Worm (Caenorhabditis elegans) whole organism, L1 larva: ENCODE measurements around the gene cct-2.

Experiments
- C16A3.4 ChIP-seq: fragments of 150-350 bp; optimal IDR thresholded peaks from 2 replicates; lab custom pipeline; 2014; ENCODE audit warnings: missing biosample characterization, missing genetic modification characterization
- F16B12.6 ChIP-seq: fragments of 150-350 bp; optimal IDR thresholded peaks from 2 replicates; lab custom pipeline; 2014; ENCODE audit warnings: missing biosample characterization, missing genetic modification characterization
- aha-1 ChIP-seq: fragments of 150-350 bp; optimal IDR thresholded peaks from 2 replicates; lab custom pipeline; 2014; ENCODE audit warnings: missing biosample characterization, missing genetic modification characterization
- alr-1 ChIP-seq: fragments of 200-800 bp; sonication (Bioruptor generic); optimal IDR thresholded peaks from 2 replicates; lab custom pipeline; 2018; ENCODE audit warnings: borderline replicate concordance, mild to moderate bottlenecking, missing genetic modification characterization, missing compliant biosample characterization
- aly-2 ChIP-seq: fragments of 150-350 bp; optimal IDR thresholded peaks from 2 replicates; lab custom pipeline; 2014; ENCODE audit warnings: missing biosample characterization, missing genetic modification characterization
- ama-1 ChIP-seq: fragments of 150-350 bp; optimal IDR thresholded peaks from 2 replicates; lab custom pipeline; 2014
- blmp-1 ChIP-seq: fragments of 150-350 bp; optimal IDR thresholded peaks from 2 replicates; lab custom pipeline; 2014; ENCODE audit warnings: missing biosample characterization, missing genetic modification characterization
- ceh-8 ChIP-seq: fragments of 200-800 bp; sonication (Bioruptor generic); optimal IDR thresholded peaks from 2 replicates; lab custom pipeline; 2018; ENCODE audit warnings: mild to moderate bottlenecking, missing genetic modification characterization, moderate library complexity, missing compliant biosample characterization
- ces-1 ChIP-seq: fragments of 150-350 bp; optimal IDR thresholded peaks from 2 replicates; lab custom pipeline; 2014; ENCODE audit warnings: missing biosample characterization, missing genetic modification reagents, missing genetic modification characterization
- dpl-1 ChIP-seq, 3 experiments: fragments of 150-350 bp in 2 of 3; sonication (generic microtip) in 1 of 3; optimal IDR thresholded peaks; 2 replicates each; lab custom pipeline; 2014 to 2017; ENCODE audit warnings: missing biosample characterization in 3 of 3, missing genetic modification characterization in 3 of 3, missing genetic modification reagents in 3 of 3
- dsc-1 ChIP-seq: sonication (generic microtip); optimal IDR thresholded peaks from 2 replicates; lab custom pipeline; 2016; ENCODE audit warnings: mild to moderate bottlenecking, missing genetic modification characterization, missing compliant biosample characterization
- egl-13 ChIP-seq: sonication (generic microtip); optimal IDR thresholded peaks from 2 replicates; lab custom pipeline; 2016; ENCODE audit warnings: missing genotype, missing genetic modification reagents, missing genetic modification characterization, missing compliant biosample characterization
- egl-27 ChIP-seq, 2 experiments: fragments of 150-350 bp in 1 of 2; sonication (generic microtip); optimal IDR thresholded peaks; 3 replicates each; lab custom pipeline; 2017 to 2018; ENCODE audit warnings: missing biosample characterization in 2 of 2, missing genetic modification characterization in 2 of 2, missing genetic modification reagents in 2 of 2
- elt-2 ChIP-seq: sonication (generic microtip); optimal IDR thresholded peaks from 2 replicates; lab custom pipeline; 2016; ENCODE audit warnings: missing genetic modification characterization, mild to moderate bottlenecking, inconsistent platforms, missing compliant biosample characterization, missing genetic modification reagents
- fkh-10 ChIP-seq: sonication (generic microtip); optimal IDR thresholded peaks from 2 replicates; lab custom pipeline; 2017; ENCODE audit warnings: missing biosample characterization, missing genetic modification reagents, missing genetic modification characterization
- fkh-8 ChIP-seq: sonication (generic microtip); optimal IDR thresholded peaks from 2 replicates; lab custom pipeline; 2016; ENCODE audit warnings: mild to moderate bottlenecking, missing genetic modification characterization, missing compliant biosample characterization
- grh-1 ChIP-seq: fragments of 200-800 bp; sonication (Bioruptor generic); IDR thresholded peaks from 2 replicates; pipeline ENCODE4 v1.3.6; 2022; ENCODE audit warnings: missing genetic modification reagents, missing genetic modification characterization, missing compliant biosample characterization
- irx-1 ChIP-seq: sonication (generic microtip); optimal IDR thresholded peaks from 2 replicates; lab custom pipeline; 2016; ENCODE audit warnings: missing genetic modification characterization, missing compliant biosample characterization
- isw-1 ChIP-seq: fragments of 200-800 bp; sonication (Bioruptor generic); IDR thresholded peaks from 2 replicates; pipeline ENCODE4 v1.3.6; 2022; ENCODE audit warnings: missing genetic modification characterization, missing compliant biosample characterization
- jun-1 ChIP-seq: fragments of 150-350 bp; optimal IDR thresholded peaks from 2 replicates; lab custom pipeline; 2014; ENCODE audit warnings: missing biosample characterization, missing genetic modification reagents, missing genetic modification characterization
- lin-13 ChIP-seq: fragments of 150-350 bp; optimal IDR thresholded peaks from 2 replicates; lab custom pipeline; 2014; ENCODE audit warnings: missing biosample characterization, missing genetic modification reagents, missing genetic modification characterization
- lin-14 ChIP-seq: fragments of 200-800 bp; sonication (Bioruptor generic); optimal IDR thresholded peaks from 2 replicates; lab custom pipeline; 2018; ENCODE audit warnings: mild to moderate bottlenecking, missing genetic modification characterization, moderate library complexity, missing compliant biosample characterization
- lin-15B ChIP-seq: fragments of 150-350 bp; sonication (generic microtip); optimal IDR thresholded peaks from 3 replicates; lab custom pipeline; 2014; ENCODE audit warnings: missing biosample characterization, missing genetic modification characterization
- lsy-2 ChIP-seq, 2 experiments: fragments of 150-350 bp; optimal IDR thresholded peaks; 2 replicates each; lab custom pipeline; 2014; ENCODE audit warnings: missing biosample characterization in 2 of 2, missing genetic modification characterization in 2 of 2
- mab-9 ChIP-seq: fragments of 200-800 bp; sonication (Bioruptor generic); IDR thresholded peaks from 2 replicates; pipeline ENCODE4 v1.3.6; 2022; ENCODE audit warnings: missing genetic modification reagents, missing genetic modification characterization, missing compliant biosample characterization
- mdl-1 ChIP-seq, 2 experiments: fragments of 150-350 bp; optimal IDR thresholded peaks; 2 replicates each; lab custom pipeline; 2014 to 2017; ENCODE audit warnings: missing biosample characterization in 2 of 2, missing genetic modification characterization in 2 of 2, inconsistent platforms in 1 of 2
- mef-2 ChIP-seq: fragments of 150-350 bp; optimal IDR thresholded peaks from 2 replicates; lab custom pipeline; 2014; ENCODE audit warnings: missing biosample characterization, missing genetic modification characterization
- nhr-11 ChIP-seq: fragments of 150-350 bp; optimal IDR thresholded peaks from 2 replicates; lab custom pipeline; 2014; ENCODE audit warnings: missing biosample characterization, missing genetic modification characterization
- nhr-12 ChIP-seq: sonication (generic microtip); optimal IDR thresholded peaks from 2 replicates; lab custom pipeline; 2017; ENCODE audit warnings: missing biosample characterization, missing genetic modification characterization
- nhr-19 ChIP-seq: fragments of 200-800 bp; sonication (Bioruptor generic); conservative IDR thresholded peaks from 2 replicates; pipeline ENCODE4 v1.3.6; 2022; ENCODE audit warnings: missing genetic modification characterization, missing compliant biosample characterization
- nhr-20 ChIP-seq: sonication (generic microtip); optimal IDR thresholded peaks from 2 replicates; lab custom pipeline; 2016; ENCODE audit warnings: mild to moderate bottlenecking, missing genetic modification characterization, missing compliant biosample characterization
- nhr-237 ChIP-seq: fragments of 150-350 bp; optimal IDR thresholded peaks from 2 replicates; lab custom pipeline; 2014; ENCODE audit warnings: missing biosample characterization, missing genetic modification characterization
- nhr-47 ChIP-seq: sonication (generic microtip); optimal IDR thresholded peaks from 2 replicates; lab custom pipeline; 2016; ENCODE audit warnings: mild to moderate bottlenecking, missing genetic modification characterization, moderate library complexity, missing compliant biosample characterization
- pag-3 ChIP-seq: sonication (generic microtip); optimal IDR thresholded peaks from 2 replicates; lab custom pipeline; 2017; ENCODE audit warnings: missing genetic modification characterization, mild to moderate bottlenecking, missing compliant biosample characterization, antibody characterized with exemption, borderline replicate concordance; ENCODE audit not compliant: insufficient read depth
- pax-3 ChIP-seq: fragments of 200-800 bp; sonication (Bioruptor generic); optimal IDR thresholded peaks from 2 replicates; lab custom pipeline; 2018; ENCODE audit warnings: mild to moderate bottlenecking, missing genetic modification characterization, moderate library complexity, missing compliant biosample characterization
- skn-1 ChIP-seq: fragments of 150-350 bp; optimal IDR thresholded peaks from 2 replicates; lab custom pipeline; 2014; ENCODE audit warnings: missing biosample characterization, missing genetic modification characterization
- sptf-1 ChIP-seq: fragments of 150-350 bp; optimal IDR thresholded peaks from 2 replicates; lab custom pipeline; 2014; ENCODE audit warnings: missing biosample characterization, missing genetic modification characterization
- swsn-7 ChIP-seq: sonication (generic microtip); optimal IDR thresholded peaks from 2 replicates; lab custom pipeline; 2016; ENCODE audit warnings: missing genetic modification characterization, missing compliant biosample characterization
- unc-30 ChIP-seq: sonication (generic microtip); optimal IDR thresholded peaks from 2 replicates; lab custom pipeline; 2017; ENCODE audit warnings: missing biosample characterization, missing genetic modification characterization
- unc-86 ChIP-seq: sonication (generic microtip); optimal IDR thresholded peaks from 2 replicates; lab custom pipeline; 2016; ENCODE audit warnings: missing genetic modification characterization, missing compliant biosample characterization
- vab-15 ChIP-seq: sonication (generic microtip); optimal IDR thresholded peaks from 2 replicates; lab custom pipeline; 2017; ENCODE audit warnings: missing genotype, mild to moderate bottlenecking, missing genetic modification characterization, missing compliant biosample characterization
- xbp-1 ChIP-seq: sonication (generic microtip); optimal IDR thresholded peaks from 2 replicates; lab custom pipeline; 2016; ENCODE audit warnings: missing genetic modification characterization, missing compliant biosample characterization
- zag-1 ChIP-seq: fragments of 150-350 bp; optimal IDR thresholded peaks from 2 replicates; lab custom pipeline; 2014; ENCODE audit warnings: missing biosample characterization, missing genetic modification characterization
- zip-4 ChIP-seq: fragments of 200-800 bp; sonication (Bioruptor generic); optimal IDR thresholded peaks from 2 replicates; lab custom pipeline; 2018; ENCODE audit warnings: mild to moderate bottlenecking, missing genetic modification characterization, moderate library complexity, missing compliant biosample characterization

The cct-2 gene

DNA sequence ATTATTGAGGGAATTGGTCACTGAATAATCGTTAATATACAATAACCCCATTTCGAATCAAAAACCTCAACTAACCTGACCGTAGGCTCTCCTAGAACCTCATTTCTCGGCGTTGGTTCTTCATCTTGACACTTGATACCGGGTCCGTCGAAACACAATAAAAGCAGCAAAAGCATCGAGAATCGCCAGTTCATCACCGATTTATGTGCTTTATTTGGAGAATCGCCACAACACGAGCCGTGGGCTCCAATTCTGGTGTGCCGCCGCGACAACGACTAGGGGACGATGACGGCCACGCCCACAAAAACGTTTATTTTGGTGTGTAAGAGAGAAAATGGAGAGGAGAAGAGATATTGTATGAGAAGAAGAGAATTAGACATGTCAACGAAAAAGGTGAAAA, 19.9 kb downstream of the cct-2 start, which contains the start of gene cutl-15:
TSS of gene cutl-15 (minus strand) at position 298 of the 400 bp plus-strand sequence.
- TF ChIP-seq nhr-237 (tag; lab: Kevin White, UChicago): no peak
- TF ChIP-seq ama-1 (lab: Kevin White, UChicago): no peak
- TF ChIP-seq lin-14 (GFP tag; lab: Kevin White, UChicago): no peak
- no peak for TF ChIP-seq nhr-11 (tag; lab: Kevin White, UChicago)
- no peak for TF ChIP-seq fkh-8 (tag; lab: Kevin White, UChicago)
- TF ChIP-seq F16B12.6 (tag; lab: Kevin White, UChicago): no peak
- no peak for TF ChIP-seq jun-1 (tag; lab: Kevin White, UChicago)
- TF ChIP-seq aha-1 (tag; lab: Kevin White, UChicago): no peak
- no peak for TF ChIP-seq ces-1 (GFP tag; lab: Kevin White, UChicago)
- TF ChIP-seq egl-27 (tag; optimal IDR thresholded peaks at IDR 0.05; lab: Kevin White, UChicago): no peak
- no peak for TF ChIP-seq lin-13 (GFP tag; lab: Kevin White, UChicago)

DNA sequence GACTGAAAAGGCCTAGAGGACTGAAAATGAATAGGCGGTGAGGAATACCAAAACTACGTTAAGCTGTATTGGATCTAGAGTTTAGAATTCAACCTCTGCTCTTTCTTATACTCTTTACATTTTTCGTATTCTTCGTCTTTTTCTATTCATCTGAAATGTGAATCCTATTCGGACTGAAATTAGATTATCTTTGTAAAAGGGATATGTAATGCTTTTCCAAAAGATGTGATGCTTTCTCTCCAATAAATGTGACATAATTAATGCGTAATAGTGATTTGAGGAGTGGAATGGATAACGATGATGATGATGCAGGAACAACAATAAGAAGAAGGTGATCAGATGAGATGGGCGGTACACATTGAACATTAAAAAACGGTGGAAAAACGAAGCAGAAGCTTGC, 21.1 kb downstream of the cct-2 start:
- TF ChIP-seq nhr-19 (GFP tag; lab: Robert Waterston, UW) (no peak), fkh-10 (peak; percentile 34), lin-14 (GFP tag; lab: Kevin White, UChicago) (peak; percentile 30), swsn-7 (tag; lab: Kevin White, UChicago) (no peak), dsc-1 (tag; lab: Kevin White, UChicago) (peak; percentile 54), xbp-1 (tag; lab: Kevin White, UChicago) (no peak)
- TF ChIP-seq, all 84 proteins: peak for 3

DNA sequence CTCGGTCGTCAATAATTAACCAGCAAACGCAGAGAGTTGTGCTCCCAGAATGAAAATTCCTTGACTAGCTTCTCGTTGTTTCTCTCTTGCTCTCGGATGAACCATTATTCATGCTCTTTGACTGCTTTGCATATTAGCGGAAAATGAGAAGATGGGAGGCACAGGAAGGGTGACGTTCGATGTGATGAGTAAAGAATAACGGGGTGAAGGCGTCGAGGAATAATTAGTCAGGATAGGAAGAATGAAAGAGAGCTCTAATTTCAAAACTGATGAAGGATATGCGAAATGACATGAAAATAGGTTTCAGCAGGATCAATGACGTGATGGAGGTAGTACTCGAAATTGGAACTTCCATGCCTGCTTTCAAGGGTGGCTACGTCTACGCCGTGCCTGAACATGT, 23.7 kb downstream of the cct-2 start:
- no peak for TF ChIP-seq alr-1
- TF ChIP-seq skn-1 (tag; lab: Kevin White, UChicago): no peak
- no peak for TF ChIP-seq egl-27 (tag; optimal IDR thresholded peaks at IDR 0.05; lab: Kevin White, UChicago)
- no peak for TF ChIP-seq dpl-1 (GFP tag; optimal IDR thresholded peaks at IDR 0.05; lab: Kevin White, UChicago)
- no peak for TF ChIP-seq irx-1
- TF ChIP-seq egl-13 (tag; lab: Kevin White, UChicago): no peak
- TF ChIP-seq sptf-1 (tag; lab: Kevin White, UChicago): no peak
- no peak for TF ChIP-seq dsc-1 (tag; lab: Kevin White, UChicago)
- no peak for TF ChIP-seq unc-30 (tag; lab: Kevin White, UChicago)
- TF ChIP-seq pag-3 (tag; lab: Kevin White, UChicago): no peak
- peak; percentile 65 for TF ChIP-seq unc-86
- TF ChIP-seq lin-15B: no peak
- TF ChIP-seq vab-15: no peak
- TF ChIP-seq lin-14 (GFP tag; lab: Kevin White, UChicago): peak; percentile 29

DNA sequence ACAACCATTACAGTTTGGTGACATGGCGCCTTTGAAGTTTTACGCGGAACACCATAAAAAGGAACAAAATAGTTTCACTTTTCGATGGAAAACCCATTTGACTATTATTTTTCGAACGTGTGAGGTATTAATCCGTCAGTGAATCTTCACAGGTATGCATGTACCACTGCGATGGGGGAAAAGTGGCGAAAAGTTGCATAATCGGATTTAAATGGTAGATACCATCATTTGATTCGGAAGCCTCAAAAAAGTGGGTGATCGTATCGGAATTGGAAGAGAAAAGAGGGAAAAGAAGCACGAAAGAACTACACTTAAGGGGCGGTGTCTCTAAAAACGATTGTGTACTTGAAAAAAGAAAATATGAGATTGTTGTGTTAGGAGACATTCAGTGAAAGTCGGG, 26.2 kb downstream of the cct-2 start:
- no peak for TF ChIP-seq mef-2 (tag; lab: Kevin White, UChicago)
- TF ChIP-seq blmp-1 (tag; lab: Kevin White, UChicago): peak; percentile 85
- no peak for TF ChIP-seq pax-3

DNA sequence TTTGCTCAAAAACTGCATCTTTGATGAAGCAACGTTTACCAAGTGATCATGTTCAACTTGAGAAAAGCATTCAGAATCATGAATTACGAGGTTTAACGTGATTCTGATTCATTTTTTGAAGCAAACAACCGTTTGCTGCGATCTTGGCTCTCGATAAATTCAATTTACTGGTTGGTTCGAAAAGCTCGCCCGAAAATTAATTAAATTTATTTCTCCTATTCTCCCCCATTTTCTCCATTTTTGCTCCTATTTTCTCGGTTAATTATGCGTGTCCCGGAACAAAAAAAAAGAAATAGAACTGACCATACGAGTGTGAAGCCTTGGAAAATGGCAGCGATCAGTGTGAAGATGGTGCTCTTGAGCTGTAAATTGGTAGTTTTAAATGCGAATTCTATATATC, 29.4 kb downstream of the cct-2 start:
- TF ChIP-seq zag-1 (tag; lab: Kevin White, UChicago) (no peak), nhr-47 (peak; percentile 3), ces-1 (GFP tag; lab: Kevin White, UChicago) (peak; percentile 6), lin-14 (GFP tag; lab: Kevin White, UChicago) (peak; percentile 61)

DNA sequence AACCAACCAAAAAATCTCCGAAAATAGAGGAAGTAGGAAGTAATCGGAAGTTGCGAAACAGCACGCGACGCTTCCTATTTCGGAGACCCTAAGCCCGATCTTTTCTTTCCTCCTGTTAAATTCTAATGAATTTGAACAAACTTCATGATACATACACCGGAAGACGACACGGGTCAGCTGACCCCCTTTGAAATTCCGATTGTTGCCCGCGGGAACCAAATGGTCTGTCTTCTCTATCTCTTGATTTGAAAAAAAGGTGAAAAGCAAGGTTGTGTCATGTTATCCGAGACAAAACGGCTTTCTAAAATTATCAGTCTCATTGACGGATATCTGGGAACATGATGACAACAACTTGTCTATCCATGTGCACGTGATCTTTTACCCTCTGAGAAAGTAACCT, 31.5 kb downstream of the cct-2 start:
- no peak for TF ChIP-seq irx-1
- TF ChIP-seq grh-1: no peak
- peak; percentile 53 for TF ChIP-seq nhr-20
- TF ChIP-seq C16A3.4 (tag; lab: Kevin White, UChicago): no peak
- no peak for TF ChIP-seq isw-1 (GFP tag; lab: Robert Waterston, UW)
- TF ChIP-seq nhr-47: peak; percentile 22
- no peak for TF ChIP-seq mab-9 (GFP tag; lab: Robert Waterston, UW)
- peak; percentile 66 for TF ChIP-seq nhr-19 (GFP tag; lab: Robert Waterston, UW)
- TF ChIP-seq ceh-8 (GFP tag; lab: Kevin White, UChicago): no peak
- TF ChIP-seq aly-2 (tag; lab: Kevin White, UChicago): no peak
- no peak for TF ChIP-seq elt-2 (tag; lab: Kevin White, UChicago)
- peak in 1 of 2 experiments; percentile 63 for TF ChIP-seq mdl-1 (tag; optimal IDR thresholded peaks at IDR 0.05; lab: Kevin White, UChicago)
- TF ChIP-seq nhr-12: no peak
- peak; percentile 15 for TF ChIP-seq lin-13 (GFP tag; lab: Kevin White, UChicago)
- peak; percentile 81 for TF ChIP-seq blmp-1 (tag; lab: Kevin White, UChicago)
- no peak for TF ChIP-seq zip-4
- TF ChIP-seq lsy-2 (tag; optimal IDR thresholded peaks at IDR 0.05; lab: Kevin White, UChicago): peak; percentile 33 to 71
